Worm (Caenorhabditis elegans): ENCODE results near the gene bgnt-1.4.
A peak's percentile ranks its signal among the peaks of the same experiment; 100 is the strongest.

DNA sequence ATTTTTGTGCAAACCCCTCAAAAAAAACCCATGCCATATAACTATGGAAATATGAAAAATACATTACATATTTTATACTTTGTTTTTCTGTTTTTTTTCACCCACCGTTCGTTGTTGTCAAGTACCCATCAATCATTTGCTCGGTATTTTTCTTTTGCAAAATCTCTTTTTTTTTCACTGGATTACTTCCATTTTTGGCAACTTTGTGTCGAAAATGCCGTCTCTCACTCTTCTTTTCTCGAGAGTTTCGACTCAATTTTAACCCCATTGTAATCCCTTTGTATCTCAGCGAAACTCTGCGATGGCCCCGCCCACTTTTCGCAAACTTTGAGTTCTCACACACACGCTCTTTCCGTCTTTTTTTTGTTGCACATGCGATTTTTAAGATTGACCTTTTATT, 14.4 kb downstream of the bgnt-1.4 start:
- TF ChIP-seq ceh-82 (tag; optimal IDR thresholded peaks at IDR 0.05) = no peak
- TF ChIP-seq pqm-1 (tag; optimal IDR thresholded peaks at IDR 0.05) = no peak
- TF ChIP-seq skn-1 (tag; optimal IDR thresholded peaks at IDR 0.05) = no peak
- TF ChIP-seq fkh-10 (GFP tag; optimal IDR thresholded peaks at IDR 0.05) = no peak
- no peak for TF ChIP-seq R02D3.7 (tag; optimal IDR thresholded peaks at IDR 0.05)
- TF ChIP-seq nfya-1 (tag; optimal IDR thresholded peaks at IDR 0.05; ENCODE audit: insufficient read depth) = peak; percentile 23
- TF ChIP-seq snpc-4 (tag; optimal IDR thresholded peaks at IDR 0.05) = no peak
- TF ChIP-seq zag-1 (tag; optimal IDR thresholded peaks at IDR 0.05) = no peak
- TF ChIP-seq mml-1 (tag; optimal IDR thresholded peaks at IDR 0.05) = no peak
- TF ChIP-seq aly-2 (tag; optimal IDR thresholded peaks at IDR 0.05) = no peak
- TF ChIP-seq nhr-67 (tag; optimal IDR thresholded peaks at IDR 0.05) = no peak
- no peak for TF ChIP-seq elt-2 (tag; optimal IDR thresholded peaks at IDR 0.05)
- TF ChIP-seq unc-39 (tag; optimal IDR thresholded peaks at IDR 0.05) = no peak
- no peak for TF ChIP-seq jun-1 (tag; optimal IDR thresholded peaks at IDR 0.05)

All from whole organism, L3 larva.